Worm (Caenorhabditis elegans) whole organism, L2 larva: ENCODE measurements around the gene fbxb-2.

Experiments
- ceh-82 ChIP-seq: fragments of 150-350 bp; optimal IDR thresholded peaks from 2 replicates; lab custom pipeline; 2014; ENCODE audit warnings: missing biosample characterization, missing genetic modification characterization
- elt-3 ChIP-seq: sonication (generic microtip); optimal IDR thresholded peaks from 2 replicates; lab custom pipeline; 2017; ENCODE audit warnings: missing biosample characterization, missing genetic modification characterization
- lin-13 ChIP-seq: fragments of 150-350 bp; optimal IDR thresholded peaks from 2 replicates; lab custom pipeline; 2014; ENCODE audit warnings: missing biosample characterization, missing genetic modification reagents, missing genetic modification characterization
- nhr-10 ChIP-seq: sonication (generic microtip); optimal IDR thresholded peaks from 2 replicates; lab custom pipeline; 2017; ENCODE audit warnings: missing biosample characterization, missing genetic modification characterization
- nhr-11 ChIP-seq: fragments of 150-350 bp; optimal IDR thresholded peaks from 2 replicates; lab custom pipeline; 2014; ENCODE audit warnings: missing biosample characterization, missing genetic modification characterization
- nhr-23 ChIP-seq: fragments of 150-350 bp; optimal IDR thresholded peaks from 2 replicates; lab custom pipeline; 2014; ENCODE audit warnings: missing biosample characterization, missing genetic modification reagents, missing genetic modification characterization
- unc-62 ChIP-seq: fragments of 150-350 bp; optimal IDR thresholded peaks from 2 replicates; lab custom pipeline; 2014; ENCODE audit warnings: missing biosample characterization, missing genetic modification reagents, missing genetic modification characterization
- ztf-4 ChIP-seq: fragments of 150-350 bp; optimal IDR thresholded peaks from 2 replicates; lab custom pipeline; 2014; ENCODE audit warnings: missing biosample characterization, missing genetic modification characterization

DNA sequence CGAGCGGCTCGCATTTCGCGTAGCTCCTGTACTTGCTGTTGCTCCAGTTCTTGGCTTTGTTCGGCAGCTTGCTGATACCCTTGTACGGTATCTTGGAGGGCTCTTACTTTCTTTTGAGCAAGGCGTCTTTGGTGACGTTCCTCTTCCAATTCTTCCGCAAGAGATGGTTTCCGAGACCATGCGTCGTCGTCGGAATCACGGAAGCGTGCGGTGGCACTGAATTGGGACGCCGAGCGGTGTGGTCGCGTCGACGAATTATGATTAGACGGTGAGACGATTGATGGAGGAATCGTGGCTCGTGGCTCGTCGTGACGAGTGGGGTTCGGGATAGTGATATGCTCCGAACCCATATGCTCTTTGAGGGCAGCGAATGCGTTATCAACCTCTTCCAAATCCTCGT is 39.2 kb upstream of the fbxb-2 start:
- TF ChIP-seq lin-13 (GFP tag; lab: Kevin White, UChicago) (no peak), ztf-4 (tag; lab: Kevin White, UChicago) (no peak), ceh-82 (tag; lab: Kevin White, UChicago) (no peak), nhr-11 (tag; lab: Kevin White, UChicago) (no peak), elt-3 (tag; lab: Kevin White, UChicago) (no peak), unc-62 (no peak), nhr-10 (tag; lab: Kevin White, UChicago) (no peak), nhr-23 (tag; lab: Kevin White, UChicago) (no peak)
